Fruit fly (Drosophila melanogaster) whole organism, embryonic: ENCODE data around the gene Nle.

ENCODE experiments used
- CG1024 ChIP-seq: fragments of 200-800 bp; sonication (Bioruptor generic); IDR thresholded peaks from 2 replicates; pipeline ENCODE4 v1.3.6; 2022; ENCODE audit warnings: missing biosample characterization, missing genetic modification characterization
- CG11504 ChIP-seq: fragments of 200-800 bp; sonication (Bioruptor generic); optimal IDR thresholded peaks from 3 replicates; lab custom pipeline; 2019; ENCODE audit warnings: missing biosample characterization, mild to moderate bottlenecking, missing genetic modification characterization, moderate library complexity
- CG12155 ChIP-seq: fragments of 200-800 bp; sonication (Bioruptor generic); optimal IDR thresholded peaks from 3 replicates; lab custom pipeline; 2016; ENCODE audit warnings: missing biosample characterization, missing genetic modification characterization
- CG12769 ChIP-seq: fragments of 200-800 bp; sonication (Bioruptor generic); optimal IDR thresholded peaks from 2 replicates; lab custom pipeline; 2019; ENCODE audit warnings: missing biosample characterization, mild to moderate bottlenecking, missing genetic modification characterization, moderate library complexity
- CG14667 ChIP-seq: fragments of 200-800 bp; sonication (Bioruptor generic); IDR thresholded peaks from 2 replicates; pipeline ENCODE4 v1.3.6; 2022; ENCODE audit warnings: missing biosample characterization, missing genetic modification characterization
- CG15479 ChIP-seq: fragments of 200-800 bp; sonication (Bioruptor generic); optimal IDR thresholded peaks from 3 replicates; lab custom pipeline; 2019; ENCODE audit warnings: missing biosample characterization, mild to moderate bottlenecking, missing genetic modification characterization, moderate library complexity
- CG15601 ChIP-seq: fragments of 200-800 bp; sonication (Bioruptor generic); optimal IDR thresholded peaks from 3 replicates; lab custom pipeline; 2019; ENCODE audit warnings: missing biosample characterization, mild to moderate bottlenecking, missing genetic modification characterization, moderate library complexity
- CG16813 ChIP-seq: fragments of 200-800 bp; sonication (Bioruptor generic); IDR thresholded peaks from 3 replicates; pipeline ENCODE4 v1.3.6; 2022; ENCODE audit warnings: missing biosample characterization, missing genetic modification characterization; ENCODE audit not compliant: partially characterized antibody
- CG16863 ChIP-seq: fragments of 200-800 bp; sonication (Bioruptor generic); optimal IDR thresholded peaks from 3 replicates; lab custom pipeline; 2016; ENCODE audit warnings: missing biosample characterization, missing genetic modification characterization
- CG17359 ChIP-seq: fragments of 200-800 bp; sonication (Bioruptor generic); optimal IDR thresholded peaks from 3 replicates; lab custom pipeline; 2018; ENCODE audit warnings: missing biosample characterization, mild to moderate bottlenecking, missing genetic modification characterization, moderate library complexity
- CG18599 ChIP-seq: fragments of 200-800 bp; sonication (Bioruptor generic); optimal IDR thresholded peaks from 3 replicates; lab custom pipeline; 2017; ENCODE audit warnings: missing biosample characterization, missing genetic modification characterization, mild to moderate bottlenecking, moderate library complexity, missing genetic modification reagents
- CG30020 ChIP-seq: fragments of 200-800 bp; optimal IDR thresholded peaks from 2 replicates; lab custom pipeline; 2019; ENCODE audit warnings: missing biosample characterization, mild to moderate bottlenecking, missing genetic modification characterization, moderate library complexity
- CG4282 ChIP-seq: fragments of 200-800 bp; sonication (Bioruptor generic); optimal IDR thresholded peaks from 2 replicates; lab custom pipeline; 2016; ENCODE audit warnings: missing biosample characterization, missing genetic modification characterization
- CG4854 ChIP-seq: fragments of 200-800 bp; sonication (Bioruptor generic); optimal IDR thresholded peaks from 2 replicates; lab custom pipeline; 2016; ENCODE audit warnings: missing biosample characterization, missing genetic modification characterization, inconsistent platforms
- CG6654 ChIP-seq: fragments of 200-800 bp; sonication (Bioruptor generic); optimal IDR thresholded peaks from 2 replicates; lab custom pipeline; 2017; ENCODE audit warnings: missing biosample characterization, mild to moderate bottlenecking, missing genetic modification characterization
- CG7556 ChIP-seq: fragments of 200-800 bp; sonication (Bioruptor generic); optimal IDR thresholded peaks from 2 replicates; lab custom pipeline; 2017; ENCODE audit warnings: missing biosample characterization, mild to moderate bottlenecking, missing genetic modification characterization
- CG7839 ChIP-seq: fragments of 200-800 bp; sonication (Bioruptor generic); optimal IDR thresholded peaks from 3 replicates; lab custom pipeline; 2018; ENCODE audit warnings: missing biosample characterization, mild to moderate bottlenecking, missing genetic modification characterization, moderate library complexity
- CG9609 ChIP-seq: fragments of 200-800 bp; sonication (Bioruptor generic); optimal IDR thresholded peaks from 3 replicates; lab custom pipeline; 2016; ENCODE audit warnings: missing biosample characterization, missing genetic modification characterization
- CG9876 ChIP-seq: fragments of 200-800 bp; sonication (Bioruptor generic); optimal IDR thresholded peaks from 2 replicates; lab custom pipeline; 2016; ENCODE audit warnings: missing biosample characterization, missing genetic modification characterization
- CHES-1-like ChIP-seq: fragments of 200-800 bp; sonication (Bioruptor generic); optimal IDR thresholded peaks from 2 replicates; lab custom pipeline; 2016; ENCODE audit warnings: missing biosample characterization, missing genetic modification characterization
- CoRest ChIP-seq: fragments of 200-800 bp; sonication (Bioruptor generic); optimal IDR thresholded peaks from 3 replicates; lab custom pipeline; 2018; ENCODE audit warnings: missing biosample characterization, mild to moderate bottlenecking, missing genetic modification characterization, moderate library complexity
- Dek ChIP-seq: fragments of 200-800 bp; sonication (Bioruptor generic); optimal IDR thresholded peaks from 3 replicates; lab custom pipeline; 2019; ENCODE audit warnings: missing biosample characterization, mild to moderate bottlenecking, missing genetic modification characterization, moderate library complexity
- Dip2 ChIP-seq: fragments of 200-800 bp; sonication (Bioruptor generic); IDR thresholded peaks from 2 replicates; pipeline ENCODE4 v1.3.6; 2022; ENCODE audit warnings: missing biosample characterization, missing genetic modification characterization
- Eip74EF ChIP-seq, 2 experiments: fragments of 200-800 bp in 1 of 2; fragments of >200 bp in 1 of 2; sonication (Bioruptor generic) in 1 of 2; optimal IDR thresholded peaks; 2 replicates each; lab custom pipeline; 2017 to 2019; ENCODE audit warnings: missing biosample characterization in 2 of 2, missing genetic modification characterization in 2 of 2, mild to moderate bottlenecking in 1 of 2, moderate library complexity in 1 of 2
- Elba2 ChIP-seq: fragments of 200-800 bp; sonication (Bioruptor generic); optimal IDR thresholded peaks from 3 replicates; lab custom pipeline; 2016; ENCODE audit warnings: missing biosample characterization, missing genetic modification characterization
- Ets65A ChIP-seq: fragments of 200-800 bp; sonication (Bioruptor generic); peaks from one replicate; lab custom pipeline; 2016; ENCODE audit warnings: missing biosample characterization, missing genetic modification characterization
- Kr ChIP-seq: fragments of 200-800 bp; sonication (Bioruptor generic); optimal IDR thresholded peaks from 2 replicates; lab custom pipeline; 2017; ENCODE audit warnings: missing biosample characterization, mild to moderate bottlenecking, missing genetic modification characterization
- MTF-1 ChIP-seq: fragments of 200-800 bp; sonication (Bioruptor generic); optimal IDR thresholded peaks from 2 replicates; lab custom pipeline; 2018; ENCODE audit warnings: missing biosample characterization, mild to moderate bottlenecking, missing genetic modification characterization, borderline replicate concordance
- Med ChIP-seq: fragments of 200-800 bp; sonication (Bioruptor generic); peaks from one replicate; lab custom pipeline; 2016; ENCODE audit warnings: missing biosample characterization, missing genetic modification characterization, mild to moderate bottlenecking, inconsistent platforms, moderate library complexity
- Nf-YC ChIP-seq: fragments of 200-800 bp; optimal IDR thresholded peaks from 3 replicates; lab custom pipeline; 2019; ENCODE audit warnings: missing biosample characterization, mild to moderate bottlenecking, missing genetic modification characterization, moderate library complexity
- Sox102F ChIP-seq: fragments of 200-800 bp; sonication (Bioruptor generic); optimal IDR thresholded peaks from 2 replicates; lab custom pipeline; 2018; ENCODE audit warnings: missing biosample characterization, mild to moderate bottlenecking, missing genetic modification characterization, moderate library complexity
- ase ChIP-seq: fragments of 200-800 bp; sonication (Bioruptor generic); IDR thresholded peaks from 3 replicates; pipeline ENCODE4 v1.3.6; 2022; ENCODE audit warnings: missing biosample characterization, missing genetic modification characterization
- ash1 ChIP-seq: fragments of 200-800 bp; sonication (Bioruptor generic); optimal IDR thresholded peaks from 2 replicates; lab custom pipeline; 2018; ENCODE audit warnings: missing biosample characterization, mild to moderate bottlenecking, missing genetic modification characterization
- ato ChIP-seq: fragments of 200-800 bp; sonication (Bioruptor generic); IDR thresholded peaks from 2 replicates; pipeline ENCODE4 v1.3.6; 2022; ENCODE audit warnings: missing biosample characterization, missing genetic modification characterization; ENCODE audit not compliant: partially characterized antibody
- cad ChIP-seq: fragments of >200 bp; optimal IDR thresholded peaks from 2 replicates; lab custom pipeline; 2017; ENCODE audit warnings: missing biosample characterization, missing genetic modification characterization
- cg ChIP-seq: fragments of 200-800 bp; sonication (Bioruptor generic); optimal IDR thresholded peaks from 3 replicates; lab custom pipeline; 2019; ENCODE audit warnings: missing biosample characterization, mild to moderate bottlenecking, missing genetic modification characterization, moderate library complexity
- dati ChIP-seq: fragments of 200-800 bp; sonication (Bioruptor generic); IDR thresholded peaks from 2 replicates; pipeline ENCODE4 v1.3.6; 2022; ENCODE audit warnings: missing biosample characterization, missing genetic modification characterization
- dysf ChIP-seq: fragments of 200-800 bp; sonication (Bioruptor generic); IDR thresholded peaks from 3 replicates; pipeline ENCODE4 v1.3.6; 2022; ENCODE audit warnings: missing biosample characterization, missing genetic modification characterization
- grau ChIP-seq: fragments of 200-800 bp; optimal IDR thresholded peaks from 3 replicates; lab custom pipeline; 2019; ENCODE audit warnings: missing biosample characterization, mild to moderate bottlenecking, missing genetic modification characterization, moderate library complexity
- gsb-n ChIP-seq: fragments of 200-800 bp; sonication (Bioruptor generic); optimal IDR thresholded peaks from 3 replicates; lab custom pipeline; 2018; ENCODE audit warnings: missing biosample characterization, mild to moderate bottlenecking, missing genetic modification characterization
- gt ChIP-seq: fragments of 200-800 bp; sonication (Bioruptor generic); IDR thresholded peaks from 2 replicates; pipeline ENCODE4 v1.3.6; 2022; ENCODE audit warnings: missing biosample characterization, missing genetic modification characterization
- lilli ChIP-seq: fragments of 200-800 bp; sonication (Bioruptor generic); optimal IDR thresholded peaks from 3 replicates; lab custom pipeline; 2016; ENCODE audit warnings: missing biosample characterization, missing genetic modification characterization
- maf-S ChIP-seq: fragments of 200-800 bp; sonication (Bioruptor generic); optimal IDR thresholded peaks from 2 replicates; lab custom pipeline; 2016; ENCODE audit warnings: missing biosample characterization, missing genetic modification characterization
- org-1 ChIP-seq: fragments of 200-800 bp; sonication (Bioruptor generic); optimal IDR thresholded peaks from 2 replicates; lab custom pipeline; 2017; ENCODE audit warnings: missing biosample characterization, missing genetic modification characterization
- pan ChIP-seq, 4 experiments: fragments of >200 bp in 3 of 4; fragments of 200-800 bp in 1 of 4; sonication (Bioruptor generic) in 1 of 4; optimal IDR thresholded peaks in 3 of 4; IDR thresholded peaks in 1 of 4; 2 replicates each; pipeline versions ENCODE4 v1.3.6 to Lab custom; 2017 to 2022; ENCODE audit warnings: missing biosample characterization in 2 of 4, missing genetic modification characterization in 2 of 4, mixed read lengths in 1 of 4
- pfk ChIP-seq: fragments of 200-800 bp; sonication (Bioruptor generic); optimal IDR thresholded peaks from 2 replicates; lab custom pipeline; 2018; ENCODE audit warnings: missing biosample characterization, mild to moderate bottlenecking, missing genetic modification characterization, moderate library complexity
- prd ChIP-seq, 3 experiments: fragments of >200 bp in 2 of 3; fragments of 200-800 bp in 1 of 3; sonication (Bioruptor generic) in 1 of 3; optimal IDR thresholded peaks in 2 of 3; IDR thresholded peaks in 1 of 3; 2 replicates in 2 of 3; 3 replicates in 1 of 3; pipeline versions ENCODE4 v1.3.6 to Lab custom; 2017 to 2022; ENCODE audit warnings: missing biosample characterization in 1 of 3, missing genetic modification characterization in 1 of 3
- repo ChIP-seq: fragments of 200-800 bp; sonication (Bioruptor generic); optimal IDR thresholded peaks from 2 replicates; lab custom pipeline; 2016; ENCODE audit warnings: missing biosample characterization, missing genetic modification characterization
- slp2 ChIP-seq: fragments of 200-800 bp; sonication (Bioruptor generic); optimal IDR thresholded peaks from 2 replicates; lab custom pipeline; 2016; ENCODE audit warnings: missing biosample characterization, missing genetic modification characterization
- zf30C ChIP-seq: fragments of 200-800 bp; sonication (Bioruptor generic); optimal IDR thresholded peaks from 3 replicates; lab custom pipeline; 2018; ENCODE audit warnings: missing biosample characterization, mild to moderate bottlenecking, missing genetic modification characterization

Nle gene

dm6 chr2L:530245-530644 is 37.7 kb downstream of the Nle start (continued):
- no peak for TF ChIP-seq cg (GFP tag; lab: Kevin White, UChicago)
- peak; percentile 34; the same call in 1 of the 3 replicates for TF ChIP-seq dysf (GFP tag; lab: Robert Waterston, UW)
- TF ChIP-seq pfk (GFP tag; lab: Kevin White, UChicago), result no peak
- TF ChIP-seq ase (GFP tag; lab: Robert Waterston, UW), result no peak
- TF ChIP-seq maf-S, result no peak
- TF ChIP-seq CG12769 (tag; lab: Kevin White, UChicago), result no peak
- no peak for TF ChIP-seq zf30C (GFP tag; lab: Kevin White, UChicago)
- TF ChIP-seq CG7839 (tag; lab: Kevin White, UChicago), result no peak
- no peak for TF ChIP-seq dati
- TF ChIP-seq Eip74EF (GFP tag; optimal IDR thresholded peaks at IDR 0.05; lab: Kevin White, UChicago), result no peak
- no peak for TF ChIP-seq Dip2 (GFP tag; lab: Robert Waterston, UW)
- no peak for TF ChIP-seq slp2 (GFP tag; lab: Kevin White, UChicago)
- no peak for TF ChIP-seq pan (optimal IDR thresholded peaks at IDR 0.05; lab: Kevin White, UChicago)
- peak in 1 of 2 experiments; percentile 6 for TF ChIP-seq pan (GFP tag; optimal IDR thresholded peaks at IDR 0.05 in 1 of 2, IDR thresholded peaks at IDR 0.05 in 1 of 2)
- TF ChIP-seq grau (tag; lab: Kevin White, UChicago), result peak; percentile 6
- TF ChIP-seq ato (GFP tag; lab: Robert Waterston, UW), result no peak
- no peak for TF ChIP-seq prd (optimal IDR thresholded peaks at IDR 0.05; lab: Kevin White, UChicago)
- TF ChIP-seq prd (GFP tag; IDR thresholded peaks at IDR 0.05; lab: Robert Waterston, UW), result peak; percentile 66
- TF ChIP-seq CG12155 (GFP tag; lab: Kevin White, UChicago), result no peak
- TF ChIP-seq CG15601 (tag; lab: Kevin White, UChicago), result no peak
- TF ChIP-seq CoRest (tag; lab: Kevin White, UChicago), result peak; percentile 10
- no peak for TF ChIP-seq CG4854 (GFP tag; lab: Kevin White, UChicago)
- no peak for TF ChIP-seq CG1024 (GFP tag; lab: Robert Waterston, UW)
- TF ChIP-seq ash1 (GFP tag; lab: Kevin White, UChicago), result no peak
- no peak for TF ChIP-seq CHES-1-like (GFP tag; lab: Kevin White, UChicago)
- peak; percentile 74 for TF ChIP-seq Ets65A (GFP tag; lab: Kevin White, UChicago)
- TF ChIP-seq gsb-n (tag; lab: Kevin White, UChicago), result no peak
- no peak for TF ChIP-seq CG30020 (tag; lab: Kevin White, UChicago)
- no peak for TF ChIP-seq Nf-YC (tag; lab: Kevin White, UChicago)
- TF ChIP-seq CG4282, result no peak
- no peak for TF ChIP-seq CG14667
- TF ChIP-seq Dek (tag; lab: Kevin White, UChicago), result no peak
- TF ChIP-seq repo (GFP tag; lab: Kevin White, UChicago), result no peak
- peak; percentile 17 for TF ChIP-seq org-1 (GFP tag; lab: Kevin White, UChicago)
- no peak for TF ChIP-seq CG7556
- no peak for TF ChIP-seq CG16813 (GFP tag; lab: Robert Waterston, UW)
- no peak for TF ChIP-seq Elba2
- no peak for TF ChIP-seq cad (GFP tag; lab: Kevin White, UChicago)
- TF ChIP-seq CG9876 (GFP tag; lab: Kevin White, UChicago), result peak; percentile 18
- no peak for TF ChIP-seq Sox102F (GFP tag; lab: Kevin White, UChicago)
- TF ChIP-seq Kr (GFP tag; lab: Kevin White, UChicago), result no peak
- TF ChIP-seq CG6654 (GFP tag; lab: Kevin White, UChicago), result no peak
- TF ChIP-seq CG17359 (tag; lab: Kevin White, UChicago), result no peak
- TF ChIP-seq CG15479 (GFP tag; lab: Kevin White, UChicago), result no peak
- TF ChIP-seq CG9609 (GFP tag; lab: Kevin White, UChicago), result no peak
- TF ChIP-seq CG16863 (GFP tag; lab: Kevin White, UChicago), result no peak
- TF ChIP-seq CG18599 (GFP tag; lab: Kevin White, UChicago), result peak; percentile 45
- peak; percentile 73 for TF ChIP-seq Med (GFP tag; lab: Kevin White, UChicago)
- peak; percentile 36 for TF ChIP-seq CG11504 (tag; lab: Kevin White, UChicago)
- no peak for TF ChIP-seq MTF-1 (GFP tag; lab: Kevin White, UChicago)
- TF ChIP-seq gt (GFP tag; lab: Robert Waterston, UW), result no peak
- TF ChIP-seq lilli (GFP tag; lab: Kevin White, UChicago), result peak; percentile 39
